Worm (Caenorhabditis elegans): ENCODE data around the gene W01A11.7.
A peak's percentile ranks its signal among the peaks of the same experiment; 100 is the strongest.

The W01A11.7 gene

DNA sequence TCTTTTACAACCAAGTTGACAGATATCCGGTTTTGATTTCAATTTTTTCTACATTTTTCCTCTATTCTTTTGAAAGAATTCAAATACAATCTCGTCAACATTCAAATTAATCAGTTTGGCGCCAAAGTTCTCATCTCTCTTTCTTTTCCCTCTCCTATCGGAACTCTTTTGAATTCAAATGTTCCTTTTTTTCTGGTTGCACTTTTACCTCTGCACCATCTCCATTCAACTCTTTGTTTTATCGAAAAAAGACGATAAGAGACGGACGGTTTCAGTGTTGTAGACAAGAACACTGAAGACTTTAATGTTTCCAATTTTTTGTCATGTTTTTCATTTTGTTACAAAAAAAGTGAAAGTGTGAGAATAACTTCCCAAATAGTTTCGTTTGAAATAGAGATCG, 29.2 kb downstream of the W01A11.7 start:
- no peak for TF ChIP-seq ceh-83 (GFP tag; optimal IDR thresholded peaks at IDR 0.05)

DNA sequence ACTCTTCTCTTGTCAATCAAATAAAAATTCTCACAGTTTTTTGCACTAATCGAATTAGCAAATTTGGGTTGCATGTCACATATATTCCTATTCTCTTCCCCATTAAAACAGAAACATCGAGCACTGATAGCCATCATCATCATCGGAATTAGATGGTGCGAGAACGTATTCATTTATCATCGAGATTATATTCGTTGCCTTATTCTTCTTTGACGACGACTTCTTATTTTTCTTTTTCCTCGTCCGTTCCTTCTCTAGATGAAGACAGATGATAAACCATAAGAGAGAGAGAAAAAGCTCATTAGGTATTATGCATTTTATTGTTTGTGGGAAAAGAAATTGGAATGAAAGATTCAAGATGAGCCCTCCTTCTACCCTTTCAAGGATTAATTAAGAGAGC, 34.0 kb downstream of the W01A11.7 start:
- no peak for TF ChIP-seq nhr-28 (tag; optimal IDR thresholded peaks at IDR 0.05)
- TF ChIP-seq mep-1 (tag; optimal IDR thresholded peaks at IDR 0.05) = no peak
- no peak for TF ChIP-seq mab-5 (tag; optimal IDR thresholded peaks at IDR 0.05)
- TF ChIP-seq hlh-1 (tag; optimal IDR thresholded peaks at IDR 0.05) = no peak
- no peak for TF ChIP-seq unc-62 (GFP tag; optimal IDR thresholded peaks at IDR 0.05)
- TF ChIP-seq lsy-2 (tag; optimal IDR thresholded peaks at IDR 0.05) = no peak
- TF ChIP-seq drap-1 (GFP tag; optimal IDR thresholded peaks at IDR 0.05) = no peak
- peak; percentile 18 for TF ChIP-seq ces-1 (GFP tag; optimal IDR thresholded peaks at IDR 0.05)
- no peak for TF ChIP-seq tbx-8 (GFP tag; optimal IDR thresholded peaks at IDR 0.05)
- TF ChIP-seq M03D4.4 (tag; optimal IDR thresholded peaks at IDR 0.05) = no peak
- TF ChIP-seq elt-1 (tag; optimal IDR thresholded peaks at IDR 0.05; ENCODE audit: borderline replicate concordance, insufficient read depth) = peak; percentile 55
- TF ChIP-seq zip-8 (tag; optimal IDR thresholded peaks at IDR 0.05) = no peak
- TF ChIP-seq sptf-1 (tag; optimal IDR thresholded peaks at IDR 0.05) = no peak
- TF ChIP-seq nhr-12 (tag; optimal IDR thresholded peaks at IDR 0.05) = no peak
- no peak for TF ChIP-seq unc-39 (tag; optimal IDR thresholded peaks at IDR 0.05)
- no peak for TF ChIP-seq blmp-1 (tag; optimal IDR thresholded peaks at IDR 0.05)
- TF ChIP-seq flh-1 (GFP tag; optimal IDR thresholded peaks at IDR 0.05) = no peak

- TF ChIP-seq ceh-43 (GFP tag; optimal IDR thresholded peaks at IDR 0.05) (no peak), nhr-237 (tag; optimal IDR thresholded peaks at IDR 0.05) (no peak), tbx-8 (GFP tag; optimal IDR thresholded peaks at IDR 0.05) (no peak), sem-2 (GFP tag; optimal IDR thresholded peaks at IDR 0.05) (no peak), mep-1 (tag; optimal IDR thresholded peaks at IDR 0.05) (no peak), nhr-12 (tag; optimal IDR thresholded peaks at IDR 0.05) (no peak), nhr-28 (tag; optimal IDR thresholded peaks at IDR 0.05) (no peak), elt-1 (tag; optimal IDR thresholded peaks at IDR 0.05; ENCODE audit: borderline replicate concordance, insufficient read depth) (no peak), snpc-4 (tag; optimal IDR thresholded peaks at IDR 0.05) (no peak), nhr-76 (tag; optimal IDR thresholded peaks at IDR 0.05) (no peak)
Observed at ce11 chrV:6467676-6468075, 37.5 kb downstream of the W01A11.7 start.

- no peak for TF ChIP-seq tbx-8 (GFP tag; optimal IDR thresholded peaks at IDR 0.05)
- TF ChIP-seq unc-39 (tag; optimal IDR thresholded peaks at IDR 0.05) = no peak
- no peak for TF ChIP-seq ceh-43 (GFP tag; optimal IDR thresholded peaks at IDR 0.05)
- TF ChIP-seq lin-32 (GFP tag; optimal IDR thresholded peaks at IDR 0.05) = no peak
- TF ChIP-seq mep-1 (tag; optimal IDR thresholded peaks at IDR 0.05) = no peak
- no peak for TF ChIP-seq sem-2 (GFP tag; optimal IDR thresholded peaks at IDR 0.05)
- no peak for TF ChIP-seq cnd-1 (tag; optimal IDR thresholded peaks at IDR 0.05)
- no peak for TF ChIP-seq nhr-2 (tag; optimal IDR thresholded peaks at IDR 0.05)
- no peak for TF ChIP-seq elt-3 (tag; optimal IDR thresholded peaks at IDR 0.05)
- no peak for TF ChIP-seq blmp-1 (tag; optimal IDR thresholded peaks at IDR 0.05)
- TF ChIP-seq ztf-11 (tag; optimal IDR thresholded peaks at IDR 0.05) = no peak
- no peak for TF ChIP-seq ham-2 (GFP tag; optimal IDR thresholded peaks at IDR 0.05)
- no peak for TF ChIP-seq M03D4.4 (tag; optimal IDR thresholded peaks at IDR 0.05)
Observed at ce11 chrV:6464765-6465164, 40.4 kb downstream of the W01A11.7 start, which contains the start of gene unc-83. Gene unc-83, plus strand, starts transcription at chrV:6465065.

DNA sequence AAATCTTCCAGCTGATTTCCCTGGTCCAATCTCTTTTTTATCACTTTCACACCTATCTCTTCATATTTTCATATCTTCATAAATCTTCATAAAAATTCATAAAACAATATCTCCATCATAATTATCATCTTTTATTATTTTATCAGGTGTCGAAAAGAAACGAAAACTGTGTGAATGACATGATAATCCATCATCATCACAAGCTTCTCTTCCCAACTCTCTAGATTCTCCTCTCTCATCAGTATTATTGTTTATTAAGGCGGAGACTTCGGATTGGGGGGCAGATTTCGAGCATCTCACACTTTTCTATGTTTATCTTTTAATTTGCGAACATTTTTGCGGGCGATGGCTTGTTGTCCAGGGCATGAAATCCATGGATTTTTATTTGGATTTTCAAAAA, 41.0 kb downstream of the W01A11.7 start:
- TF ChIP-seq flh-1 (GFP tag; optimal IDR thresholded peaks at IDR 0.05) = no peak
- peak; percentile 65 for TF ChIP-seq unc-62 (GFP tag; optimal IDR thresholded peaks at IDR 0.05)

DNA sequence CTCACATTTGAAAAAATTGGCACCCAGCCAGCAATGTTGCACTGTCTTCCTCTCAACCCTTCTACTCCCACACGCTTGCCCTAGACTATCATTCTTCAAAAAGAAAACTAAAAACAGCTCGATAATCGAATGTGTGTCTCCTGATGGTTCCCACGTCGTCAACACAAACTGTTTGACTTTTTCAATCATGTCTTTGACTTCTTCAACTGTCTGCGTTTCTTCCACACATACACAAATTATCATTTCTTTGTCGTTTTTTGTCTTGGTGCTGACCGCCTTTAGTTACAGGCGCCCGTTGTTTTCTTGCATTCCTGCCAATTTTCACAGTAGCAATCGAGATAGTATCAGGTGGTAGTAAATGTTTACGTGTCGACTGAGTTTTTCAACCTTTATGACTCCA, 42.6 kb downstream of the W01A11.7 start:
- no peak for TF ChIP-seq sptf-1 (tag; optimal IDR thresholded peaks at IDR 0.05)
- no peak for TF ChIP-seq M03D4.4 (tag; optimal IDR thresholded peaks at IDR 0.05)
- no peak for TF ChIP-seq tbx-8 (GFP tag; optimal IDR thresholded peaks at IDR 0.05)
- TF ChIP-seq unc-62 (GFP tag; optimal IDR thresholded peaks at IDR 0.05) = no peak
- TF ChIP-seq elt-3 (tag; optimal IDR thresholded peaks at IDR 0.05) = no peak

DNA sequence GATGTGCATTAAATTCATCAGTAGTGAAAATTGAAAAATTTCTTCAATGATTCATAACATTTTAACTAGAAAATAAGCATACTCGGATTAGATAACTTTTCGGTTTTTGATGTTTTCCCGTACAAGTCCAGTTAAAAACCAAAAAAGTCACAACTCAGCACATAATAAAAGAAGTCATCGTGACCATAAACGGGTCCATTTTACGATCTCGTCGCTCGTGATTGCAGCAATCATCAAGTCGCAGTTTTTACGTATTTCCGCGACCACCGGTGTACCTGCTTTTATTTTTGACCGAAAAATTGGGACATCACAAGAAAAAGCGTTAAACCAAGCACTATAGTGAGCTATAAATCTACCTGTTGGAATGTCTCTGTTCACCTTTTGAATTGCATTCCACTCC, 43.9 kb downstream of the W01A11.7 start:
- TF ChIP-seq nhr-76 (tag; optimal IDR thresholded peaks at IDR 0.05) (no peak), nhr-28 (tag; optimal IDR thresholded peaks at IDR 0.05) (no peak), blmp-1 (tag; optimal IDR thresholded peaks at IDR 0.05) (no peak)
